Worm (Caenorhabditis elegans) whole organism, L2 larva: Measurements from ENCODE around the gene haf-3.

Source experiments
- R02D3.7 ChIP-seq: fragments of 150-350 bp; optimal IDR thresholded peaks from 2 replicates; lab custom pipeline; 2014; ENCODE audit warnings: missing biosample characterization, missing genetic modification characterization
- lin-11 ChIP-seq: fragments of 150-350 bp; sonication (generic microtip); optimal IDR thresholded peaks from 2 replicates; lab custom pipeline; 2014; ENCODE audit warnings: missing biosample characterization, missing genetic modification characterization, inconsistent platforms, mixed read lengths
- lin-13 ChIP-seq: fragments of 150-350 bp; optimal IDR thresholded peaks from 2 replicates; lab custom pipeline; 2014; ENCODE audit warnings: missing biosample characterization, missing genetic modification reagents, missing genetic modification characterization
- lin-39 ChIP-seq: fragments of 150-350 bp; optimal IDR thresholded peaks from 2 replicates; lab custom pipeline; 2014; ENCODE audit warnings: missing biosample characterization, missing genetic modification reagents, missing genetic modification characterization
- lsy-2 ChIP-seq, 2 experiments: fragments of 150-350 bp in 1 of 2; sonication (generic microtip) in 1 of 2; optimal IDR thresholded peaks; 2 replicates each; lab custom pipeline; 2014 to 2017; ENCODE audit warnings: missing biosample characterization in 2 of 2, missing genetic modification characterization in 2 of 2
- nhr-11 ChIP-seq: fragments of 150-350 bp; optimal IDR thresholded peaks from 2 replicates; lab custom pipeline; 2014; ENCODE audit warnings: missing biosample characterization, missing genetic modification characterization
- nhr-237 ChIP-seq: fragments of 150-350 bp; optimal IDR thresholded peaks from 2 replicates; lab custom pipeline; 2014; ENCODE audit warnings: missing biosample characterization, missing genetic modification characterization
- ztf-11 ChIP-seq: sonication (generic microtip); optimal IDR thresholded peaks from 2 replicates; lab custom pipeline; 2017; ENCODE audit warnings: missing biosample characterization, missing genetic modification characterization

- TF ChIP-seq lsy-2 (tag; optimal IDR thresholded peaks at IDR 0.05; lab: Kevin White, UChicago) (no peak), ztf-11 (tag; lab: Kevin White, UChicago) (no peak), nhr-237 (tag; lab: Kevin White, UChicago) (no peak), nhr-11 (tag; lab: Kevin White, UChicago) (no peak), R02D3.7 (tag; lab: Kevin White, UChicago) (no peak), lin-13 (GFP tag; lab: Kevin White, UChicago) (no peak), lin-11 (no peak), lin-39 (no peak)
Measured at ce11 chrV:15750130-15750529, 15.8 kb downstream of the haf-3 start, which contains the start of gene str-6.
